Worm (Caenorhabditis elegans) whole organism, early embryonic: ENCODE data around the gene lgc-15.

ENCODE experiments used
- B0310.2 ChIP-seq: sonication (generic microtip); optimal IDR thresholded peaks from 2 replicates; lab custom pipeline; 2016; ENCODE audit warnings: mild to moderate bottlenecking, missing genetic modification characterization, missing compliant biosample characterization
- ama-1 ChIP-seq: fragments of 150-350 bp; optimal IDR thresholded peaks from 2 replicates; lab custom pipeline; 2014
- ceh-13 ChIP-seq: fragments of 200-800 bp; sonication (Bioruptor generic); optimal IDR thresholded peaks from 2 replicates; lab custom pipeline; 2018; ENCODE audit warnings: mild to moderate bottlenecking, missing genetic modification characterization, missing compliant biosample characterization
- ets-7 ChIP-seq: sonication (generic microtip); optimal IDR thresholded peaks from 2 replicates; lab custom pipeline; 2016; ENCODE audit warnings: missing genotype, missing genetic modification characterization, missing compliant biosample characterization
- flt-1 ChIP-seq: fragments of 200-800 bp; sonication (Bioruptor generic); IDR thresholded peaks from 2 replicates; pipeline ENCODE4 v1.3.6; 2022; ENCODE audit warnings: missing genetic modification characterization, missing compliant biosample characterization
- hmbx-1 ChIP-seq: sonication (generic microtip); optimal IDR thresholded peaks from 2 replicates; lab custom pipeline; 2016; ENCODE audit warnings: mild to moderate bottlenecking, missing genetic modification characterization, missing compliant biosample characterization
- hmg-4 ChIP-seq: fragments of 200-800 bp; sonication (Bioruptor generic); optimal IDR thresholded peaks from 2 replicates; lab custom pipeline; 2018; ENCODE audit warnings: mild to moderate bottlenecking, missing genetic modification characterization, missing compliant biosample characterization
- pes-1 ChIP-seq: fragments of 200-800 bp; sonication (Bioruptor generic); IDR thresholded peaks from 2 replicates; pipeline ENCODE4 v1.3.6; 2022; ENCODE audit warnings: missing genetic modification reagents, missing genetic modification characterization, missing compliant biosample characterization
- scrt-1 ChIP-seq: fragments of 200-800 bp; sonication (Bioruptor generic); IDR thresholded peaks from 2 replicates; pipeline ENCODE4 v1.3.6; 2022; ENCODE audit warnings: missing genetic modification characterization, missing compliant biosample characterization

- no peak for TF ChIP-seq ama-1 (lab: Kevin White, UChicago)
- no peak for TF ChIP-seq pes-1 (GFP tag; lab: Robert Waterston, UW)
- TF ChIP-seq hmbx-1 (tag; lab: Kevin White, UChicago), result no peak
- TF ChIP-seq B0310.2 (tag; lab: Kevin White, UChicago), result no peak
- no peak for TF ChIP-seq flt-1 (GFP tag; lab: Robert Waterston, UW)
- TF ChIP-seq scrt-1 (GFP tag; lab: Robert Waterston, UW), result no peak
- TF ChIP-seq hmg-4 (GFP tag; lab: Kevin White, UChicago), result no peak
- no peak for TF ChIP-seq ets-7 (tag; lab: Kevin White, UChicago)
- no peak for TF ChIP-seq ceh-13 (GFP tag; lab: Kevin White, UChicago)
Observed at ce11 chrX:12093043-12093442, 21.1 kb upstream of the lgc-15 start, which contains the start of gene W03G11.4.
